Fruit fly (Drosophila melanogaster) whole organism, embryonic: ENCODE results near the gene msb1l.

Source experiments
- Abd-B ChIP-seq: fragments of 200-800 bp; sonication (Bioruptor generic); optimal IDR thresholded peaks from 2 replicates; lab custom pipeline; 2018; ENCODE audit warnings: missing biosample characterization, mild to moderate bottlenecking, missing genetic modification characterization, moderate library complexity
- Antp ChIP-seq: fragments of 200-800 bp; sonication (Bioruptor generic); optimal IDR thresholded peaks from 3 replicates; lab custom pipeline; 2016; ENCODE audit warnings: missing biosample characterization, missing genetic modification characterization
- Atf-2 ChIP-seq: fragments of 200-800 bp; sonication (Bioruptor generic); optimal IDR thresholded peaks from 2 replicates; lab custom pipeline; 2016; ENCODE audit warnings: missing biosample characterization, missing genetic modification characterization
- C15 ChIP-seq: fragments of 200-800 bp; sonication (Bioruptor generic); IDR thresholded peaks from 3 replicates; pipeline ENCODE4 v1.3.6; 2022; ENCODE audit warnings: missing biosample characterization, missing genetic modification characterization
- CG10431 ChIP-seq: fragments of 200-800 bp; sonication (Bioruptor generic); optimal IDR thresholded peaks from 3 replicates; lab custom pipeline; 2018; ENCODE audit warnings: missing biosample characterization, mild to moderate bottlenecking, missing genetic modification characterization
- CG10462 ChIP-seq: fragments of 200-800 bp; sonication (Bioruptor generic); optimal IDR thresholded peaks from 2 replicates; lab custom pipeline; 2016; ENCODE audit warnings: missing biosample characterization, missing genetic modification characterization
- CG11723 ChIP-seq: fragments of 200-800 bp; sonication (Bioruptor generic); optimal IDR thresholded peaks from 2 replicates; lab custom pipeline; 2017; ENCODE audit warnings: missing biosample characterization, mild to moderate bottlenecking, missing genetic modification characterization
- CG12155 ChIP-seq: fragments of 200-800 bp; sonication (Bioruptor generic); optimal IDR thresholded peaks from 3 replicates; lab custom pipeline; 2016; ENCODE audit warnings: missing biosample characterization, missing genetic modification characterization
- CG12659 ChIP-seq: fragments of 200-800 bp; sonication (Bioruptor generic); optimal IDR thresholded peaks from 3 replicates; lab custom pipeline; 2017; ENCODE audit warnings: mild to moderate bottlenecking, missing biosample characterization, missing genetic modification reagents, missing genetic modification characterization
- CG1529 ChIP-seq: fragments of 200-800 bp; sonication (Bioruptor generic); optimal IDR thresholded peaks from 3 replicates; lab custom pipeline; 2018; ENCODE audit warnings: missing biosample characterization, missing genetic modification characterization
- CG15601 ChIP-seq: fragments of 200-800 bp; sonication (Bioruptor generic); optimal IDR thresholded peaks from 3 replicates; lab custom pipeline; 2019; ENCODE audit warnings: missing biosample characterization, mild to moderate bottlenecking, missing genetic modification characterization, moderate library complexity
- CG16863 ChIP-seq: fragments of 200-800 bp; sonication (Bioruptor generic); optimal IDR thresholded peaks from 3 replicates; lab custom pipeline; 2016; ENCODE audit warnings: missing biosample characterization, missing genetic modification characterization
- CG1832 ChIP-seq: fragments of 200-800 bp; sonication (Bioruptor generic); optimal IDR thresholded peaks from 2 replicates; lab custom pipeline; 2017; ENCODE audit warnings: missing biosample characterization, mild to moderate bottlenecking, missing genetic modification characterization, inconsistent platforms
- CG2678 ChIP-seq: fragments of 200-800 bp; sonication (Bioruptor generic); optimal IDR thresholded peaks from 3 replicates; lab custom pipeline; 2019; ENCODE audit warnings: missing biosample characterization, mild to moderate bottlenecking, missing genetic modification characterization, moderate library complexity
- CG30403 ChIP-seq: fragments of 200-800 bp; sonication (Bioruptor generic); optimal IDR thresholded peaks from 3 replicates; lab custom pipeline; 2016; ENCODE audit warnings: missing biosample characterization, missing genetic modification characterization
- CG33557 ChIP-seq: fragments of 200-800 bp; sonication (Bioruptor generic); optimal IDR thresholded peaks from 2 replicates; lab custom pipeline; 2019; ENCODE audit warnings: missing biosample characterization, mild to moderate bottlenecking, missing genetic modification characterization, moderate library complexity
- CG4424 ChIP-seq: fragments of 200-800 bp; sonication (Bioruptor generic); optimal IDR thresholded peaks from 3 replicates; lab custom pipeline; 2016; ENCODE audit warnings: missing biosample characterization, missing genetic modification characterization
- CG4707 ChIP-seq: fragments of 200-800 bp; sonication (Bioruptor generic); optimal IDR thresholded peaks from 2 replicates; lab custom pipeline; 2018; ENCODE audit warnings: missing biosample characterization, mild to moderate bottlenecking, missing genetic modification characterization, moderate library complexity
- CG6254 ChIP-seq: fragments of 200-800 bp; sonication (Bioruptor generic); optimal IDR thresholded peaks from 3 replicates; lab custom pipeline; 2017; ENCODE audit warnings: mild to moderate bottlenecking, missing biosample characterization, missing genetic modification reagents, missing genetic modification characterization
- CG7839 ChIP-seq: fragments of 200-800 bp; sonication (Bioruptor generic); optimal IDR thresholded peaks from 3 replicates; lab custom pipeline; 2018; ENCODE audit warnings: missing biosample characterization, mild to moderate bottlenecking, missing genetic modification characterization, moderate library complexity
- CG8924 ChIP-seq: fragments of 200-800 bp; optimal IDR thresholded peaks from 3 replicates; lab custom pipeline; 2019; ENCODE audit warnings: missing biosample characterization, mild to moderate bottlenecking, missing genetic modification characterization, moderate library complexity
- Dek ChIP-seq: fragments of 200-800 bp; sonication (Bioruptor generic); optimal IDR thresholded peaks from 3 replicates; lab custom pipeline; 2019; ENCODE audit warnings: missing biosample characterization, mild to moderate bottlenecking, missing genetic modification characterization, moderate library complexity
- Doc3 ChIP-seq: fragments of 200-800 bp; sonication (Bioruptor generic); IDR thresholded peaks from 3 replicates; pipeline ENCODE4 v1.3.6; 2022; ENCODE audit warnings: missing biosample characterization, missing genetic modification characterization; ENCODE audit not compliant: partially characterized antibody
- Dref ChIP-seq: fragments of 200-800 bp; sonication (Bioruptor generic); IDR thresholded peaks from 2 replicates; pipeline ENCODE4 v1.3.6; 2022; ENCODE audit warnings: missing biosample characterization, missing genetic modification characterization
- Fer3 ChIP-seq: fragments of 200-800 bp; sonication (Bioruptor generic); optimal IDR thresholded peaks from 2 replicates; lab custom pipeline; 2018; ENCODE audit warnings: missing biosample characterization, mild to moderate bottlenecking, missing genetic modification characterization, moderate library complexity
- H15 ChIP-seq: fragments of 200-800 bp; sonication (Bioruptor generic); IDR thresholded peaks from 3 replicates; pipeline ENCODE4 v1.3.6; 2022; ENCODE audit warnings: missing biosample characterization, missing genetic modification characterization
- Jarid2 ChIP-seq: fragments of 200-800 bp; sonication (Bioruptor generic); optimal IDR thresholded peaks from 3 replicates; lab custom pipeline; 2017; ENCODE audit warnings: mild to moderate bottlenecking, missing biosample characterization, missing genetic modification reagents, missing genetic modification characterization
- Kr ChIP-seq: fragments of 200-800 bp; sonication (Bioruptor generic); optimal IDR thresholded peaks from 2 replicates; lab custom pipeline; 2017; ENCODE audit warnings: missing biosample characterization, mild to moderate bottlenecking, missing genetic modification characterization
- Lhr ChIP-seq: fragments of 200-800 bp; sonication (Bioruptor generic); optimal IDR thresholded peaks from 3 replicates; lab custom pipeline; 2017; ENCODE audit warnings: mild to moderate bottlenecking, missing biosample characterization, missing genetic modification reagents, missing genetic modification characterization
- Meics ChIP-seq: fragments of 200-800 bp; sonication (Bioruptor generic); optimal IDR thresholded peaks from 2 replicates; lab custom pipeline; 2017; ENCODE audit warnings: missing biosample characterization, mild to moderate bottlenecking, missing genetic modification characterization
- Mes4 ChIP-seq: fragments of 200-800 bp; sonication (Bioruptor generic); optimal IDR thresholded peaks from 2 replicates; lab custom pipeline; 2016; ENCODE audit warnings: missing biosample characterization, missing genetic modification characterization
- Oli ChIP-seq: fragments of 200-800 bp; sonication (Bioruptor generic); optimal IDR thresholded peaks from 2 replicates; lab custom pipeline; 2018; ENCODE audit warnings: missing biosample characterization, mild to moderate bottlenecking, missing genetic modification characterization, moderate library complexity
- PHDP ChIP-seq: fragments of 200-800 bp; sonication (Bioruptor generic); optimal IDR thresholded peaks from 3 replicates; lab custom pipeline; 2018; ENCODE audit warnings: missing biosample characterization, mild to moderate bottlenecking, missing genetic modification characterization, moderate library complexity
- ase ChIP-seq: fragments of 200-800 bp; sonication (Bioruptor generic); IDR thresholded peaks from 3 replicates; pipeline ENCODE4 v1.3.6; 2022; ENCODE audit warnings: missing biosample characterization, missing genetic modification characterization
- ash1 ChIP-seq: fragments of 200-800 bp; sonication (Bioruptor generic); optimal IDR thresholded peaks from 2 replicates; lab custom pipeline; 2018; ENCODE audit warnings: missing biosample characterization, mild to moderate bottlenecking, missing genetic modification characterization
- bsh ChIP-seq, 2 experiments: fragments of 200-800 bp; sonication (Bioruptor generic); optimal IDR thresholded peaks; 2 replicates each; lab custom pipeline; 2017 to 2018; ENCODE audit warnings: mild to moderate bottlenecking in 2 of 2, missing biosample characterization in 2 of 2, missing genetic modification characterization in 2 of 2, moderate library complexity in 1 of 2
- btn ChIP-seq: fragments of 200-800 bp; sonication (Bioruptor generic); optimal IDR thresholded peaks from 2 replicates; lab custom pipeline; 2016; ENCODE audit warnings: missing biosample characterization, missing genetic modification characterization
- crol ChIP-seq: fragments of 200-800 bp; sonication (Bioruptor generic); IDR thresholded peaks from 2 replicates; pipeline ENCODE4 v1.3.6; 2022; ENCODE audit warnings: missing biosample characterization, missing genetic modification characterization
- dmrt11E ChIP-seq: fragments of 200-800 bp; sonication (Bioruptor generic); optimal IDR thresholded peaks from 3 replicates; lab custom pipeline; 2018; ENCODE audit warnings: missing biosample characterization, mild to moderate bottlenecking, missing genetic modification characterization, moderate library complexity
- dysf ChIP-seq: fragments of 200-800 bp; sonication (Bioruptor generic); IDR thresholded peaks from 3 replicates; pipeline ENCODE4 v1.3.6; 2022; ENCODE audit warnings: missing biosample characterization, missing genetic modification characterization
- en ChIP-seq: fragments of 200-800 bp; sonication (Bioruptor generic); optimal IDR thresholded peaks from 2 replicates; lab custom pipeline; 2016; ENCODE audit warnings: missing biosample characterization, missing genetic modification characterization
- fu2 ChIP-seq: fragments of 200-800 bp; sonication (Bioruptor generic); optimal IDR thresholded peaks from 2 replicates; lab custom pipeline; 2016; ENCODE audit warnings: missing biosample characterization, missing genetic modification characterization
- ind ChIP-seq: fragments of 200-800 bp; sonication (Bioruptor generic); optimal IDR thresholded peaks from 3 replicates; lab custom pipeline; 2016; ENCODE audit warnings: missing biosample characterization, missing genetic modification characterization
- lmd ChIP-seq: fragments of 200-800 bp; sonication (Bioruptor generic); IDR thresholded peaks from 2 replicates; pipeline ENCODE4 v1.3.6; 2022; ENCODE audit warnings: missing biosample characterization, missing genetic modification characterization
- mld ChIP-seq: fragments of 200-800 bp; sonication (Bioruptor generic); IDR thresholded peaks from 3 replicates; pipeline ENCODE4 v1.3.6; 2022; ENCODE audit warnings: missing biosample characterization, missing genetic modification characterization; ENCODE audit not compliant: partially characterized antibody
- nmo ChIP-seq: fragments of 200-800 bp; sonication (Bioruptor generic); optimal IDR thresholded peaks from 2 replicates; lab custom pipeline; 2018; ENCODE audit warnings: missing biosample characterization, mild to moderate bottlenecking, missing genetic modification characterization, moderate library complexity
- pfk ChIP-seq: fragments of 200-800 bp; sonication (Bioruptor generic); optimal IDR thresholded peaks from 2 replicates; lab custom pipeline; 2018; ENCODE audit warnings: missing biosample characterization, mild to moderate bottlenecking, missing genetic modification characterization, moderate library complexity
- slp2 ChIP-seq: fragments of 200-800 bp; sonication (Bioruptor generic); optimal IDR thresholded peaks from 2 replicates; lab custom pipeline; 2016; ENCODE audit warnings: missing biosample characterization, missing genetic modification characterization
- tin ChIP-seq: fragments of 200-800 bp; sonication (Bioruptor generic); optimal IDR thresholded peaks from 3 replicates; lab custom pipeline; 2016; ENCODE audit warnings: missing biosample characterization, missing genetic modification characterization

The msb1l gene

DNA sequence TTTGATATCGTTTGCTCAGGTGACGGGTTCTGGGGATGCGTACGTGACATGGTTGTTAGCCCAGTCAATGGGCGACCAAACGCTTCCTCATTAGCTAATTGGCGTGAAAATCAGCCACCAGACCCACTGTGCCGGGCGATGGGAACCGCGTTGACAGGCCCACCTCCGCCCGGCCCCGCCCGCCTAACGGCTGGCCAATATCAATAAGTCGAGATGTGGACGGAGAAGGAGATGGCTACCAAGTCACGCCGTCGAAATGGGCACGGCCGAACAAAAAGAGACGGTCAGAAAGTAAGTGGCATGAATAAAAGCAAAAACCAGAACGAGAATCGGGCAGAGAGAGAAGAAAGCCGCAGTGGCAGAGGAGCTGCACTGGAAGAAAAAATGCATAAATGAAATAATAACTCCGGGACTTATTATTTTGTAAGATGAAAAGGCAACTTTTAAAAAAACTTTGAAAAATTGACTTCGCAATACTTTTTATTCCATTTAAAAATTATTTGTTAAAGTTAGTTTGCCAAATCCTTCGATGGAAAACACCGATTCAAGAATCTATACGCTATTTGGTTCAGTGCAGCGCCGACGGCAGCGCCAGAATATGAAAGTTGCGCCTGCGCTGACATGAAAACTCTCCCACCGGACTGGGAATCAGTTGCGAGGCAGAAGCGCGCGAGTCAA, 39.6 kb upstream of the msb1l start, which contains the start of gene CG13082 (continued):
- peak; percentile 40 for TF ChIP-seq Mes4 (GFP tag; lab: Kevin White, UChicago)
- peak; percentile 20 for TF ChIP-seq Jarid2 (GFP tag; lab: Kevin White, UChicago)
- TF ChIP-seq CG12155 (GFP tag; lab: Kevin White, UChicago), result peak; percentile 10
- peak; percentile 70 for TF ChIP-seq CG10431 (GFP tag; lab: Kevin White, UChicago)
- TF ChIP-seq ase, result no peak
- TF ChIP-seq slp2 (GFP tag; lab: Kevin White, UChicago), result peak; percentile 40
- 0 out of 3 replicates have a peak, but pooled peaks have one; percentile 17 for TF ChIP-seq dysf (GFP tag; lab: Robert Waterston, UW)
- TF ChIP-seq Meics, result no peak
- no peak for TF ChIP-seq fu2 (GFP tag; lab: Kevin White, UChicago)
- TF ChIP-seq CG1832 (GFP tag; lab: Kevin White, UChicago), result no peak
- peak; percentile 49; the same call in 1 of the 2 replicates for TF ChIP-seq lmd
- TF ChIP-seq bsh (GFP tag; optimal IDR thresholded peaks at IDR 0.05; lab: Kevin White, UChicago), result peak; percentile 77 to 90
- peak; percentile 62 for TF ChIP-seq CG8924 (tag; lab: Kevin White, UChicago)
- peak; percentile 49 for TF ChIP-seq CG1529 (GFP tag; lab: Kevin White, UChicago)
- peak; percentile 2 for TF ChIP-seq CG4707 (GFP tag; lab: Kevin White, UChicago)
- TF ChIP-seq CG4424 (GFP tag; lab: Kevin White, UChicago), result peak; percentile 75
- TF ChIP-seq dmrt11E (tag; lab: Kevin White, UChicago), result peak; percentile 74
- peak; percentile 33 for TF ChIP-seq ind (GFP tag; lab: Kevin White, UChicago)
- no peak for TF ChIP-seq pfk (GFP tag; lab: Kevin White, UChicago)
- TF ChIP-seq CG16863, result peak; percentile 54
- TF ChIP-seq H15, result 0 out of 3 replicates have a peak, but pooled peaks have one; percentile 11
- TF ChIP-seq CG33557, result peak; percentile 57
- TF ChIP-seq Lhr (GFP tag; lab: Kevin White, UChicago), result peak; percentile 44
- no peak for TF ChIP-seq Kr
- peak; percentile 52 for TF ChIP-seq tin (GFP tag; lab: Kevin White, UChicago)
- TF ChIP-seq Antp, result peak; percentile 16
- TF ChIP-seq Atf-2 (GFP tag; lab: Kevin White, UChicago), result peak; percentile 41
- no peak for TF ChIP-seq Dek (tag; lab: Kevin White, UChicago)
- no peak for TF ChIP-seq Fer3 (tag; lab: Kevin White, UChicago)
- TF ChIP-seq CG15601 (tag; lab: Kevin White, UChicago), result peak; percentile 77
- peak; percentile 59 for TF ChIP-seq CG7839 (tag; lab: Kevin White, UChicago)
- no peak for TF ChIP-seq C15
- peak; percentile 66 for TF ChIP-seq CG2678
- peak; percentile 5 for TF ChIP-seq CG12659 (GFP tag; lab: Kevin White, UChicago)
- TF ChIP-seq Dref (GFP tag; lab: Robert Waterston, UW), result no peak
- no peak for TF ChIP-seq Doc3 (GFP tag; lab: Robert Waterston, UW)
- TF ChIP-seq en, result no peak
- TF ChIP-seq Abd-B (GFP tag; lab: Kevin White, UChicago), result peak; percentile 8
- TF ChIP-seq CG30403 (GFP tag; lab: Kevin White, UChicago), result peak; percentile 63
- peak; percentile 50 for TF ChIP-seq Oli (tag; lab: Kevin White, UChicago)
- TF ChIP-seq crol, result peak; percentile 65
- peak; percentile 14 for TF ChIP-seq CG10462 (GFP tag; lab: Kevin White, UChicago)
- peak; percentile 47 for TF ChIP-seq PHDP
- no peak for TF ChIP-seq mld
- peak; percentile 35 for TF ChIP-seq CG11723 (GFP tag; lab: Kevin White, UChicago)
- TF ChIP-seq ash1 (GFP tag; lab: Kevin White, UChicago), result no peak
- TF ChIP-seq CG6254 (GFP tag; lab: Kevin White, UChicago), result peak; percentile 76
- peak; percentile 78 for TF ChIP-seq nmo (GFP tag; lab: Kevin White, UChicago)
- TF ChIP-seq btn (GFP tag; lab: Kevin White, UChicago), result peak; percentile 42
